Fruit fly (Drosophila melanogaster) whole organism, embryonic: ENCODE results near the gene Grip128.

Experiments
- CG12769 ChIP-seq: fragments of 200-800 bp; sonication (Bioruptor generic); optimal IDR thresholded peaks from 2 replicates; lab custom pipeline; 2019; ENCODE audit warnings: missing biosample characterization, mild to moderate bottlenecking, missing genetic modification characterization, moderate library complexity
- CG12942 ChIP-seq: fragments of 200-800 bp; sonication (Bioruptor generic); optimal IDR thresholded peaks from 3 replicates; lab custom pipeline; 2016; ENCODE audit warnings: missing biosample characterization, missing genetic modification characterization

dm6 chrX:15475367-15475789, 3.5 kb upstream of the Grip128 start, which contains the start of gene mh:
- no peak for TF ChIP-seq CG12769
- no peak for TF ChIP-seq CG12942 (GFP tag; lab: Kevin White, UChicago)
